Worm (Caenorhabditis elegans) whole organism, late embryonic: ENCODE results near the gene sma-4.

Experiments used
- ceh-14 ChIP-seq: sonication (generic microtip); optimal IDR thresholded peaks from 2 replicates; lab custom pipeline; 2016; ENCODE audit warnings: missing genotype, missing genetic modification characterization, missing compliant biosample characterization
- fkh-10 ChIP-seq: fragments of 150-350 bp; optimal IDR thresholded peaks from 2 replicates; lab custom pipeline; 2014; ENCODE audit warnings: missing biosample characterization, missing genetic modification reagents, missing genetic modification characterization
- pha-2 ChIP-seq: sonication (generic microtip); optimal IDR thresholded peaks from 2 replicates; lab custom pipeline; 2017; ENCODE audit warnings: mild to moderate bottlenecking, missing genetic modification characterization, missing compliant biosample characterization
- ref-2 ChIP-seq: sonication (generic microtip); optimal IDR thresholded peaks from 2 replicates; lab custom pipeline; 2016; ENCODE audit warnings: missing genetic modification characterization, missing compliant biosample characterization

ce11 chrIII:5815932-5816331 is at the start of gene sma-4:
- TF ChIP-seq fkh-10 (GFP tag; lab: Kevin White, UChicago), result no peak
- no peak for TF ChIP-seq ref-2 (tag; lab: Kevin White, UChicago)
- TF ChIP-seq pha-2 (tag; lab: Kevin White, UChicago), result no peak
- no peak for TF ChIP-seq ceh-14 (tag; lab: Kevin White, UChicago)
